Fruit fly (Drosophila melanogaster) whole organism, embryonic: Measurements from ENCODE around the gene Hexim.

ENCODE experiments used
- Adf1 ChIP-seq: fragments of 200-800 bp; sonication (Bioruptor generic); IDR thresholded peaks from 2 replicates; pipeline ENCODE4 v1.3.6; 2022; ENCODE audit warnings: missing biosample characterization, missing genetic modification characterization
- B-H1 ChIP-seq: fragments of 200-800 bp; sonication (Bioruptor generic); IDR thresholded peaks from 3 replicates; pipeline ENCODE4 v1.3.6; 2022; ENCODE audit warnings: missing biosample characterization, missing genetic modification characterization
- CG10274 ChIP-seq: fragments of 200-800 bp; sonication (Bioruptor generic); optimal IDR thresholded peaks from 3 replicates; lab custom pipeline; 2017; ENCODE audit warnings: missing biosample characterization, mild to moderate bottlenecking, missing genetic modification characterization
- CG10321 ChIP-seq: fragments of 200-800 bp; sonication (Bioruptor generic); IDR thresholded peaks from 2 replicates; pipeline ENCODE4 v1.3.6; 2022; ENCODE audit warnings: missing biosample characterization, missing genetic modification characterization
- CG10654 ChIP-seq: fragments of 200-800 bp; sonication (Bioruptor generic); optimal IDR thresholded peaks from 2 replicates; lab custom pipeline; 2016; ENCODE audit warnings: missing biosample characterization, missing genetic modification characterization
- CG11504 ChIP-seq: fragments of 200-800 bp; sonication (Bioruptor generic); optimal IDR thresholded peaks from 3 replicates; lab custom pipeline; 2019; ENCODE audit warnings: missing biosample characterization, mild to moderate bottlenecking, missing genetic modification characterization, moderate library complexity
- CG13296 ChIP-seq: fragments of 200-800 bp; sonication (Bioruptor generic); optimal IDR thresholded peaks from 3 replicates; lab custom pipeline; 2018; ENCODE audit warnings: missing biosample characterization, mild to moderate bottlenecking, missing genetic modification characterization
- CG14014 ChIP-seq: fragments of 200-800 bp; sonication (Bioruptor generic); IDR thresholded peaks from 2 replicates; pipeline ENCODE4 v1.3.6; 2022; ENCODE audit warnings: missing biosample characterization, missing genetic modification characterization
- CG14441 ChIP-seq: fragments of 200-800 bp; sonication (Bioruptor generic); IDR thresholded peaks from 2 replicates; pipeline ENCODE4 v1.3.6; 2022; ENCODE audit warnings: missing biosample characterization, missing genetic modification characterization
- CG14710 ChIP-seq: fragments of 200-800 bp; sonication (Bioruptor generic); optimal IDR thresholded peaks from 3 replicates; lab custom pipeline; 2019; ENCODE audit warnings: missing biosample characterization, mild to moderate bottlenecking, missing genetic modification characterization, moderate library complexity
- CG17328 ChIP-seq: fragments of 200-800 bp; sonication (Bioruptor generic); IDR thresholded peaks from 2 replicates; pipeline ENCODE4 v1.3.6; 2022; ENCODE audit warnings: missing biosample characterization, missing genetic modification characterization
- CG17359 ChIP-seq: fragments of 200-800 bp; sonication (Bioruptor generic); optimal IDR thresholded peaks from 3 replicates; lab custom pipeline; 2018; ENCODE audit warnings: missing biosample characterization, mild to moderate bottlenecking, missing genetic modification characterization, moderate library complexity
- CG2116 ChIP-seq: fragments of 200-800 bp; sonication (Bioruptor generic); optimal IDR thresholded peaks from 3 replicates; lab custom pipeline; 2018; ENCODE audit warnings: missing biosample characterization, mild to moderate bottlenecking, missing genetic modification characterization
- CG2199 ChIP-seq: fragments of 200-800 bp; sonication (Bioruptor generic); IDR thresholded peaks from 3 replicates; pipeline ENCODE4 v1.3.6; 2022; ENCODE audit warnings: missing biosample characterization, missing genetic modification characterization
- CG2202 ChIP-seq: fragments of 200-800 bp; sonication (Bioruptor generic); optimal IDR thresholded peaks from 2 replicates; lab custom pipeline; 2018; ENCODE audit warnings: missing biosample characterization, mild to moderate bottlenecking, missing genetic modification characterization
- CG3065 ChIP-seq: fragments of 200-800 bp; sonication (Bioruptor generic); optimal IDR thresholded peaks from 2 replicates; lab custom pipeline; 2016; ENCODE audit warnings: missing biosample characterization, missing genetic modification characterization
- CG31441 ChIP-seq: fragments of 200-800 bp; sonication (Bioruptor generic); IDR thresholded peaks from 2 replicates; pipeline ENCODE4 v1.3.6; 2022; ENCODE audit warnings: missing biosample characterization, missing genetic modification characterization
- CG32532 ChIP-seq: fragments of 200-800 bp; sonication (Bioruptor generic); IDR thresholded peaks from 2 replicates; pipeline ENCODE4 v1.3.6; 2022; ENCODE audit warnings: missing biosample characterization, missing genetic modification characterization
- CG3995 ChIP-seq: fragments of 200-800 bp; sonication (Bioruptor generic); optimal IDR thresholded peaks from 3 replicates; lab custom pipeline; 2016; ENCODE audit warnings: missing biosample characterization, missing genetic modification characterization
- CG4730 ChIP-seq: fragments of 200-800 bp; sonication (Bioruptor generic); IDR thresholded peaks from 2 replicates; pipeline ENCODE4 v1.3.6; 2022; ENCODE audit warnings: missing biosample characterization, missing genetic modification characterization
- CG7987 ChIP-seq: fragments of 200-800 bp; sonication (Bioruptor generic); optimal IDR thresholded peaks from 2 replicates; lab custom pipeline; 2018; ENCODE audit warnings: missing biosample characterization, mild to moderate bottlenecking, missing genetic modification characterization, moderate library complexity
- CkIIα-i1 ChIP-seq: fragments of 200-800 bp; sonication (Bioruptor generic); IDR thresholded peaks from 2 replicates; pipeline ENCODE4 v1.3.6; 2022; ENCODE audit warnings: missing biosample characterization, missing genetic modification characterization
- Drgx ChIP-seq: fragments of 200-800 bp; sonication (Bioruptor generic); IDR thresholded peaks from 2 replicates; pipeline ENCODE4 v1.3.6; 2022; ENCODE audit warnings: missing biosample characterization, missing genetic modification characterization
- Ets65A ChIP-seq: fragments of 200-800 bp; sonication (Bioruptor generic); peaks from one replicate; lab custom pipeline; 2016; ENCODE audit warnings: missing biosample characterization, missing genetic modification characterization
- Hr78 ChIP-seq, 2 experiments: fragments of 200-800 bp in 1 of 2; fragments of >200 bp in 1 of 2; sonication (Bioruptor generic) in 1 of 2; optimal IDR thresholded peaks; 2 replicates each; lab custom pipeline; 2017 to 2019; ENCODE audit warnings: missing biosample characterization in 2 of 2, missing genetic modification characterization in 2 of 2, mild to moderate bottlenecking in 1 of 2, moderate library complexity in 1 of 2
- MTF-1 ChIP-seq: fragments of 200-800 bp; sonication (Bioruptor generic); optimal IDR thresholded peaks from 2 replicates; lab custom pipeline; 2018; ENCODE audit warnings: missing biosample characterization, mild to moderate bottlenecking, missing genetic modification characterization, borderline replicate concordance
- Oli ChIP-seq: fragments of 200-800 bp; sonication (Bioruptor generic); optimal IDR thresholded peaks from 2 replicates; lab custom pipeline; 2018; ENCODE audit warnings: missing biosample characterization, mild to moderate bottlenecking, missing genetic modification characterization, moderate library complexity
- Sox102F ChIP-seq: fragments of 200-800 bp; sonication (Bioruptor generic); optimal IDR thresholded peaks from 2 replicates; lab custom pipeline; 2018; ENCODE audit warnings: missing biosample characterization, mild to moderate bottlenecking, missing genetic modification characterization, moderate library complexity
- ap ChIP-seq: fragments of 200-800 bp; sonication (Bioruptor generic); IDR thresholded peaks from 2 replicates; pipeline ENCODE4 v1.3.6; 2022; ENCODE audit warnings: missing biosample characterization, missing genetic modification characterization
- ato ChIP-seq: fragments of 200-800 bp; sonication (Bioruptor generic); IDR thresholded peaks from 2 replicates; pipeline ENCODE4 v1.3.6; 2022; ENCODE audit warnings: missing biosample characterization, missing genetic modification characterization; ENCODE audit not compliant: partially characterized antibody
- dati ChIP-seq: fragments of 200-800 bp; sonication (Bioruptor generic); IDR thresholded peaks from 2 replicates; pipeline ENCODE4 v1.3.6; 2022; ENCODE audit warnings: missing biosample characterization, missing genetic modification characterization
- emc ChIP-seq: fragments of 200-800 bp; sonication (Bioruptor generic); optimal IDR thresholded peaks from 2 replicates; lab custom pipeline; 2016; ENCODE audit warnings: missing biosample characterization, missing genetic modification characterization
- grn ChIP-seq: fragments of 200-800 bp; sonication (Bioruptor generic); optimal IDR thresholded peaks from 3 replicates; lab custom pipeline; 2017; ENCODE audit warnings: missing biosample characterization, missing genetic modification characterization
- ham ChIP-seq: fragments of 200-800 bp; sonication (Bioruptor generic); IDR thresholded peaks from 2 replicates; pipeline ENCODE4 v1.3.6; 2022; ENCODE audit warnings: missing biosample characterization, missing genetic modification characterization
- her ChIP-seq: fragments of 200-800 bp; sonication (Bioruptor generic); optimal IDR thresholded peaks from 2 replicates; lab custom pipeline; 2016; ENCODE audit warnings: missing biosample characterization, missing genetic modification characterization
- ind ChIP-seq: fragments of 200-800 bp; sonication (Bioruptor generic); optimal IDR thresholded peaks from 3 replicates; lab custom pipeline; 2016; ENCODE audit warnings: missing biosample characterization, missing genetic modification characterization
- jing ChIP-seq: fragments of 200-800 bp; sonication (Bioruptor generic); optimal IDR thresholded peaks from 2 replicates; lab custom pipeline; 2018; ENCODE audit warnings: missing biosample characterization, mild to moderate bottlenecking, missing genetic modification characterization
- mam ChIP-seq: fragments of 200-800 bp; sonication (Bioruptor generic); optimal IDR thresholded peaks from 3 replicates; lab custom pipeline; 2016; ENCODE audit warnings: missing biosample characterization, missing genetic modification characterization
- mld ChIP-seq: fragments of 200-800 bp; sonication (Bioruptor generic); IDR thresholded peaks from 3 replicates; pipeline ENCODE4 v1.3.6; 2022; ENCODE audit warnings: missing biosample characterization, missing genetic modification characterization; ENCODE audit not compliant: partially characterized antibody
- nom ChIP-seq: fragments of 200-800 bp; sonication (Bioruptor generic); optimal IDR thresholded peaks from 2 replicates; lab custom pipeline; 2017; ENCODE audit warnings: missing biosample characterization, missing genetic modification characterization, mild to moderate bottlenecking, moderate library complexity, missing genetic modification reagents
- oc ChIP-seq: fragments of 200-800 bp; sonication (Bioruptor generic); optimal IDR thresholded peaks from 2 replicates; lab custom pipeline; 2018; ENCODE audit warnings: missing biosample characterization, mild to moderate bottlenecking, missing genetic modification characterization, moderate library complexity
- sd ChIP-seq: fragments of 200-800 bp; sonication (Bioruptor generic); optimal IDR thresholded peaks from 3 replicates; lab custom pipeline; 2018; ENCODE audit warnings: missing biosample characterization, mild to moderate bottlenecking, missing genetic modification characterization, moderate library complexity
- seq ChIP-seq: fragments of 200-800 bp; sonication (Bioruptor generic); IDR thresholded peaks from 2 replicates; pipeline ENCODE4 v1.3.6; 2022; ENCODE audit warnings: missing biosample characterization, missing genetic modification characterization
- stc ChIP-seq: fragments of 200-800 bp; sonication (Bioruptor generic); IDR thresholded peaks from 2 replicates; pipeline ENCODE4 v1.3.6; 2022; ENCODE audit warnings: missing biosample characterization, missing genetic modification characterization
- tin ChIP-seq: fragments of 200-800 bp; sonication (Bioruptor generic); optimal IDR thresholded peaks from 3 replicates; lab custom pipeline; 2016; ENCODE audit warnings: missing biosample characterization, missing genetic modification characterization
- toy ChIP-seq: fragments of 200-800 bp; sonication (Bioruptor generic); IDR thresholded peaks from 2 replicates; pipeline ENCODE4 v1.3.6; 2022; ENCODE audit warnings: missing biosample characterization, missing genetic modification characterization
- ttk ChIP-seq: fragments of 200-800 bp; sonication (Bioruptor generic); IDR thresholded peaks from 2 replicates; pipeline ENCODE4 v2.1.2; 2022; ENCODE audit warnings: missing biosample characterization, missing genetic modification characterization
- vvl ChIP-seq: fragments of 200-800 bp; sonication (Bioruptor generic); IDR thresholded peaks from 2 replicates; pipeline ENCODE4 v1.3.6; 2022; ENCODE audit warnings: missing biosample characterization, missing genetic modification characterization
- zfh1 ChIP-seq: fragments of 200-800 bp; sonication (Bioruptor generic); IDR thresholded peaks from 3 replicates; pipeline ENCODE4 v1.3.6; 2022; ENCODE audit warnings: missing biosample characterization, missing genetic modification characterization

Hexim gene

DNA sequence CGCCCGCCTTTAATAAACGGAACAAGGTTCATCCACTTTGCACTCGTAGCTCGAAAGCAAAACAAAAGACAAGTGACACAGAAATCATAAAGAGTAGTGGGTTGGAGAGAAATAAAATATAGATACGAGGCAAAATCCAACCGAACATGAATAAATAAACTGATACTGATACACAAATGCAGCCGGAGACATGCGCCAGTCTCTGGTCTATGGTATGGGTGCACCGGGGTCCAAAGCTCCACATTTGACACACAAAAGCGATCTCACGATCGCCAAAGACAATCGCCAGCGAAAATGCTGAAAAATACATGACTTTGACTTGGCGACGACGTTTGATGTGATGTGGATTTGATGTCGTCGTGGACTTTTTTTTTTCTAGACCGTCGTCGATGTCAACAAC is 46.0 kb downstream of the Hexim start:
- TF ChIP-seq CG2199 (GFP tag; lab: Robert Waterston, UW) (0 out of 3 replicates have a peak, but pooled peaks have one; percentile 52), Drgx (GFP tag; lab: Robert Waterston, UW) (peak; percentile 32; the same call in 1 of the 2 replicates), Hr78 (GFP tag; optimal IDR thresholded peaks at IDR 0.05; lab: Kevin White, UChicago) (peak in 1 of 2 experiments; percentile 5), ato (GFP tag; lab: Robert Waterston, UW) (no peak), CG7987 (GFP tag; lab: Kevin White, UChicago) (peak; percentile 43), grn (GFP tag; lab: Kevin White, UChicago) (no peak), oc (tag; lab: Kevin White, UChicago) (peak; percentile 0), nom (GFP tag; lab: Kevin White, UChicago) (peak; percentile 74), dati (0 out of 2 replicates have a peak, but pooled peaks have one; percentile 4), CG3995 (no peak)
- TF ChIP-seq, all 482 proteins: peak for 7

DNA sequence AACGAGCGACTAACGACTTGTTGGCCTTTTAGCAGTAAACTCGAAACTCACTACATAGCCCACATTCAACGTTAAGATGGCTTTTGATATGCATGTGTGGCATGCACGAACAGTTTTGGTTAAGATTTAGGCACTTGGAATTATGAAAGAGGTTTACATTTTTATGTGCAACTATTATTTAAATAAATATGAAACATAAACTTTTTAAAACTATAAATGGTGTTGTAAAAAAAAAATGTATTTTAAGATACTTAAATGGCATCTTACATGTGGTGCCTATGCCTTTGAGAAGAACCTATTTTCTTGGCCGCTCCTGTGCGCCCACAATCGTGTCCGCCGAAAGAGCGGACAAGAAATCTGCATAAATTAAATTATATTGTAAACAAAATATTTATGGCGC is 47.1 kb downstream of the Hexim start:
- TF ChIP-seq CG14441 (GFP tag; lab: Robert Waterston, UW) (0 out of 2 replicates have a peak, but pooled peaks have one; percentile 8), CG11504 (tag; lab: Kevin White, UChicago) (peak; percentile 9), Ets65A (GFP tag; lab: Kevin White, UChicago) (no peak), sd (no peak), jing (GFP tag; lab: Kevin White, UChicago) (no peak), CG31441 (GFP tag; lab: Robert Waterston, UW) (peak; percentile 26; the same call in 1 of the 2 replicates), CG10321 (GFP tag; lab: Robert Waterston, UW) (peak; percentile 36; the same call in 1 of the 2 replicates), CG13296 (GFP tag; lab: Kevin White, UChicago) (no peak), seq (peak; percentile 12; the same call in 1 of the 2 replicates), zfh1 (GFP tag; lab: Robert Waterston, UW) (0 out of 3 replicates have a peak, but pooled peaks have one; percentile 42), ham (GFP tag; lab: Robert Waterston, UW) (no peak), mam (GFP tag; lab: Kevin White, UChicago) (no peak), CG17359 (tag; lab: Kevin White, UChicago) (peak; percentile 33), stc (peak; percentile 26), CkIIα-i1 (GFP tag; lab: Robert Waterston, UW) (no peak), mld (no peak), Oli (tag; lab: Kevin White, UChicago) (peak; percentile 31), vvl (no peak; the same call in 1 of the 2 replicates), ap (GFP tag; lab: Robert Waterston, UW) (0 out of 2 replicates have a peak, but pooled peaks have one; percentile 27), Adf1 (GFP tag; lab: Robert Waterston, UW) (0 out of 2 replicates have a peak, but pooled peaks have one; percentile 7), CG17328 (GFP tag; lab: Robert Waterston, UW) (peak; percentile 29; the same call in 1 of the 2 replicates), emc (GFP tag; lab: Kevin White, UChicago) (no peak), CG32532 (GFP tag; lab: Robert Waterston, UW) (peak; percentile 5; the same call in 1 of the 2 replicates), CG3065 (GFP tag; lab: Kevin White, UChicago) (no peak), ttk (GFP tag; lab: Robert Waterston, UW) (no peak), tin (no peak), CG14014 (GFP tag; lab: Robert Waterston, UW) (peak; percentile 49; the same call in 1 of the 2 replicates), Sox102F (GFP tag; lab: Kevin White, UChicago) (peak; percentile 55), MTF-1 (GFP tag; lab: Kevin White, UChicago) (no peak), CG2116 (peak; percentile 6), CG2202 (tag; lab: Kevin White, UChicago) (no peak), toy (no peak), CG14710 (no peak), CG10274 (GFP tag; lab: Kevin White, UChicago) (no peak), B-H1 (GFP tag; lab: Robert Waterston, UW) (peak; percentile 10; the same call in 1 of the 3 replicates), her (GFP tag; lab: Kevin White, UChicago) (no peak), CG10654 (GFP tag; lab: Kevin White, UChicago) (no peak), CG4730 (0 out of 2 replicates have a peak, but pooled peaks have one; percentile 6), ind (GFP tag; lab: Kevin White, UChicago) (no peak)
